Fruit fly (Drosophila melanogaster) S2 (cell line): Measurements from ENCODE around the gene CG43050.

ENCODE experiments used
- CG8478 ChIP-seq: fragments of >200 bp; optimal IDR thresholded peaks from 2 replicates; lab custom pipeline; 2018
- CTCF ChIP-seq, 2 experiments: fragments of >200 bp; optimal IDR thresholded peaks; 2 replicates each; lab custom pipeline; 2018

- TF ChIP-seq CTCF (optimal IDR thresholded peaks at IDR 0.05; lab: Kevin White, UChicago) (no peak), CG8478 (lab: Kevin White, UChicago) (no peak)
Observed at dm6 chr2L:13143522-13143921, 24.4 kb downstream of the CG43050 start, which contains the start of gene CG16978.
